Worm (Caenorhabditis elegans) whole organism, L4 larva: Measurements from ENCODE around the gene qns-1.

Experiments used
- D1046.2 ChIP-seq: fragments of 200-800 bp; sonication (Bioruptor generic); IDR thresholded peaks from 2 replicates; pipeline ENCODE4 v1.3.6; 2022; ENCODE audit warnings: missing genetic modification characterization, missing compliant biosample characterization
- F44E2.7 ChIP-seq: fragments of 200-800 bp; sonication (Bioruptor generic); IDR thresholded peaks from 2 replicates; pipeline ENCODE4 v2.1.2; 2022; ENCODE audit warnings: missing genetic modification characterization, missing compliant biosample characterization
- F49E8.2 ChIP-seq: sonication (generic microtip); optimal IDR thresholded peaks from 2 replicates; lab custom pipeline; 2016; ENCODE audit warnings: missing compliant biosample characterization, mild to moderate bottlenecking, missing genetic modification characterization, borderline replicate concordance
- T26A8.4 ChIP-seq: fragments of 200-800 bp; sonication (Bioruptor generic); IDR thresholded peaks from 2 replicates; pipeline ENCODE4 v1.3.6; 2022; ENCODE audit warnings: missing genetic modification characterization, missing compliant biosample characterization
- Y105C5A.15 ChIP-seq: fragments of 200-800 bp; sonication (Bioruptor generic); IDR thresholded peaks from 2 replicates; pipeline ENCODE4 v1.3.6; 2022; ENCODE audit warnings: missing genetic modification characterization, missing compliant biosample characterization
- aha-1 ChIP-seq: fragments of 150-350 bp; peaks from one replicate; lab custom pipeline; 2014; ENCODE audit warnings: missing biosample characterization, missing genetic modification characterization
- attf-4 ChIP-seq: sonication (generic microtip); optimal IDR thresholded peaks from 3 replicates; lab custom pipeline; 2017; ENCODE audit warnings: missing biosample characterization, missing genetic modification characterization
- ceh-44 ChIP-seq: fragments of 200-800 bp; sonication (Bioruptor generic); IDR thresholded peaks from 2 replicates; pipeline ENCODE4 v1.3.6; 2022; ENCODE audit warnings: missing genetic modification reagents, missing genetic modification characterization, missing compliant biosample characterization
- cey-2 ChIP-seq: sonication (generic microtip); optimal IDR thresholded peaks from 3 replicates; lab custom pipeline; 2017; ENCODE audit warnings: missing genetic modification characterization, mild to moderate bottlenecking, missing compliant biosample characterization, antibody characterized with exemption, borderline replicate concordance; ENCODE audit not compliant: insufficient read depth
- ctbp-1 ChIP-seq: fragments of 200-800 bp; sonication (Bioruptor generic); IDR thresholded peaks from 2 replicates; pipeline ENCODE4 v1.3.6; 2022; ENCODE audit warnings: missing genetic modification reagents, missing genetic modification characterization, missing compliant biosample characterization
- daf-8 ChIP-seq: fragments of 200-800 bp; sonication (Bioruptor generic); IDR thresholded peaks from 2 replicates; pipeline ENCODE4 v1.3.6; 2022; ENCODE audit warnings: missing genetic modification characterization, missing compliant biosample characterization
- dmd-6 ChIP-seq: fragments of 200-800 bp; sonication (Bioruptor generic); IDR thresholded peaks from 2 replicates; pipeline ENCODE4 v1.3.6; 2022; ENCODE audit warnings: missing genetic modification reagents, missing genetic modification characterization, missing compliant biosample characterization
- dmd-8 ChIP-seq: fragments of 200-800 bp; sonication (Bioruptor generic); IDR thresholded peaks from 2 replicates; pipeline ENCODE4 v1.3.6; 2022; ENCODE audit warnings: missing genetic modification characterization, missing compliant biosample characterization
- dmd-9 ChIP-seq: fragments of 200-800 bp; sonication (Bioruptor generic); IDR thresholded peaks from 2 replicates; pipeline ENCODE4 v1.3.6; 2022; ENCODE audit warnings: missing genetic modification reagents, missing genetic modification characterization, missing compliant biosample characterization
- dpl-1 ChIP-seq: fragments of 150-350 bp; optimal IDR thresholded peaks from 2 replicates; lab custom pipeline; 2014; ENCODE audit warnings: missing biosample characterization, missing genetic modification reagents, missing genetic modification characterization
- egl-27 ChIP-seq: sonication (generic microtip); optimal IDR thresholded peaks from 3 replicates; lab custom pipeline; 2017; ENCODE audit warnings: missing biosample characterization, missing genetic modification reagents, missing genetic modification characterization
- fkh-10 ChIP-seq: fragments of 150-350 bp; optimal IDR thresholded peaks from 2 replicates; lab custom pipeline; 2014; ENCODE audit warnings: missing biosample characterization, missing genetic modification reagents, missing genetic modification characterization
- hlh-11 ChIP-seq: fragments of 200-800 bp; sonication (Bioruptor generic); optimal IDR thresholded peaks from 2 replicates; lab custom pipeline; 2018; ENCODE audit warnings: mild to moderate bottlenecking, missing genetic modification characterization, missing compliant biosample characterization
- lim-7 ChIP-seq: fragments of 200-800 bp; sonication (Bioruptor generic); IDR thresholded peaks from 2 replicates; pipeline ENCODE4 v1.3.6; 2022; ENCODE audit warnings: missing genetic modification characterization, missing compliant biosample characterization
- lin-13 ChIP-seq: fragments of 150-350 bp; optimal IDR thresholded peaks from 2 replicates; lab custom pipeline; 2014; ENCODE audit warnings: missing biosample characterization, missing genetic modification reagents, missing genetic modification characterization
- lir-3 ChIP-seq: sonication (generic microtip); optimal IDR thresholded peaks from 2 replicates; lab custom pipeline; 2016; ENCODE audit warnings: mild to moderate bottlenecking, missing genetic modification characterization, missing compliant biosample characterization
- madf-5 ChIP-seq, 2 experiments: fragments of 200-800 bp; sonication (Bioruptor generic); IDR thresholded peaks; 2 replicates each; pipeline ENCODE4 v1.3.6; 2022; ENCODE audit warnings: missing compliant biosample characterization in 2 of 2, missing genetic modification characterization in 2 of 2
- madf-9 ChIP-seq: fragments of 200-800 bp; sonication (Bioruptor generic); conservative IDR thresholded peaks from 2 replicates; pipeline ENCODE4 v1.3.6; 2022; ENCODE audit warnings: missing genetic modification reagents, missing genetic modification characterization, missing compliant biosample characterization
- mes-2 ChIP-seq: sonication (generic microtip); optimal IDR thresholded peaks from 2 replicates; lab custom pipeline; 2016; ENCODE audit warnings: missing genotype, mild to moderate bottlenecking, missing genetic modification characterization, missing compliant biosample characterization; ENCODE audit not compliant: poor library complexity, severe bottlenecking
- mxl-2 ChIP-seq: fragments of 200-800 bp; sonication (Bioruptor generic); conservative IDR thresholded peaks from 2 replicates; pipeline ENCODE4 v1.3.6; 2022; ENCODE audit warnings: missing genetic modification reagents, missing genetic modification characterization, missing compliant biosample characterization
- nhr-102 ChIP-seq: sonication (generic microtip); optimal IDR thresholded peaks from 2 replicates; lab custom pipeline; 2016; ENCODE audit warnings: mild to moderate bottlenecking, missing genetic modification characterization, moderate library complexity, missing compliant biosample characterization
- nhr-111 ChIP-seq: fragments of 200-800 bp; sonication (Bioruptor generic); optimal IDR thresholded peaks from 2 replicates; lab custom pipeline; 2018; ENCODE audit warnings: mild to moderate bottlenecking, missing genetic modification characterization, missing compliant biosample characterization
- nhr-25 ChIP-seq: sonication (generic microtip); optimal IDR thresholded peaks from 2 replicates; lab custom pipeline; 2017; ENCODE audit warnings: missing genetic modification characterization, mild to moderate bottlenecking, missing compliant biosample characterization, antibody characterized with exemption, moderate library complexity, borderline replicate concordance; ENCODE audit not compliant: insufficient read depth
- nhr-28 ChIP-seq: fragments of 150-350 bp; optimal IDR thresholded peaks from 2 replicates; lab custom pipeline; 2014; ENCODE audit warnings: missing biosample characterization, missing genetic modification characterization
- nhr-41 ChIP-seq: fragments of 200-800 bp; sonication (Bioruptor generic); IDR thresholded peaks from 2 replicates; pipeline ENCODE4 v1.3.6; 2022; ENCODE audit warnings: missing genetic modification reagents, missing genetic modification characterization, missing compliant biosample characterization
- nhr-48 ChIP-seq: sonication (generic microtip); optimal IDR thresholded peaks from 2 replicates; lab custom pipeline; 2016; ENCODE audit warnings: mild to moderate bottlenecking, missing genetic modification characterization, missing compliant biosample characterization
- nhr-76 ChIP-seq: fragments of 150-350 bp; optimal IDR thresholded peaks from 2 replicates; lab custom pipeline; 2014; ENCODE audit warnings: missing biosample characterization, missing genetic modification characterization
- pqm-1 ChIP-seq: sonication (generic microtip); optimal IDR thresholded peaks from 2 replicates; lab custom pipeline; 2017; ENCODE audit warnings: missing biosample characterization, missing genetic modification characterization
- saeg-2 ChIP-seq: fragments of 200-800 bp; sonication (Bioruptor generic); IDR thresholded peaks from 2 replicates; pipeline ENCODE4 v1.3.6; 2022; ENCODE audit warnings: missing genetic modification reagents, missing genetic modification characterization, missing compliant biosample characterization
- set-16 ChIP-seq: fragments of 200-800 bp; sonication (Bioruptor generic); IDR thresholded peaks from 2 replicates; pipeline ENCODE4 v1.3.6; 2022; ENCODE audit warnings: missing genetic modification reagents, missing genetic modification characterization, missing compliant biosample characterization
- skn-1 ChIP-seq: fragments of 150-350 bp; optimal IDR thresholded peaks from 2 replicates; lab custom pipeline; 2014; ENCODE audit warnings: missing biosample characterization, missing genetic modification characterization
- snpc-1.2 ChIP-seq: fragments of 200-800 bp; sonication (Bioruptor generic); IDR thresholded peaks from 2 replicates; pipeline ENCODE4 v1.3.6; 2022; ENCODE audit warnings: missing genetic modification reagents, missing genetic modification characterization, missing compliant biosample characterization
- spr-3 ChIP-seq: fragments of 200-800 bp; sonication (Bioruptor generic); optimal IDR thresholded peaks from 2 replicates; lab custom pipeline; 2018; ENCODE audit warnings: mild to moderate bottlenecking, missing genetic modification characterization, missing compliant biosample characterization
- tag-97 ChIP-seq: fragments of 200-800 bp; sonication (Bioruptor generic); IDR thresholded peaks from 2 replicates; pipeline ENCODE4 v1.3.6; 2022; ENCODE audit warnings: missing genetic modification characterization, missing compliant biosample characterization
- tra-1 ChIP-seq: fragments of 200-800 bp; sonication (Bioruptor generic); IDR thresholded peaks from 2 replicates; pipeline ENCODE4 v1.3.6; 2022; ENCODE audit warnings: missing genetic modification reagents, missing genetic modification characterization, missing compliant biosample characterization
- unc-130 ChIP-seq: sonication (generic microtip); optimal IDR thresholded peaks from 2 replicates; lab custom pipeline; 2016; ENCODE audit warnings: missing genetic modification reagents, missing genetic modification characterization, missing compliant biosample characterization
- zag-1 ChIP-seq: fragments of 150-350 bp; optimal IDR thresholded peaks from 2 replicates; lab custom pipeline; 2014; ENCODE audit warnings: missing biosample characterization, missing genetic modification characterization
- zfp-2 ChIP-seq: sonication (generic microtip); optimal IDR thresholded peaks from 2 replicates; lab custom pipeline; 2016; ENCODE audit warnings: mild to moderate bottlenecking, missing genetic modification characterization, missing compliant biosample characterization
- zfp-3 ChIP-seq: fragments of 200-800 bp; sonication (Bioruptor generic); conservative IDR thresholded peaks from 2 replicates; pipeline ENCODE4 v1.3.6; 2022; ENCODE audit warnings: missing genetic modification reagents, missing genetic modification characterization, missing compliant biosample characterization
- zip-11 ChIP-seq: fragments of 200-800 bp; sonication (Bioruptor generic); IDR thresholded peaks from 2 replicates; pipeline ENCODE4 v1.3.6; 2022; ENCODE audit warnings: missing genetic modification characterization, missing compliant biosample characterization

Gene qns-1

DNA sequence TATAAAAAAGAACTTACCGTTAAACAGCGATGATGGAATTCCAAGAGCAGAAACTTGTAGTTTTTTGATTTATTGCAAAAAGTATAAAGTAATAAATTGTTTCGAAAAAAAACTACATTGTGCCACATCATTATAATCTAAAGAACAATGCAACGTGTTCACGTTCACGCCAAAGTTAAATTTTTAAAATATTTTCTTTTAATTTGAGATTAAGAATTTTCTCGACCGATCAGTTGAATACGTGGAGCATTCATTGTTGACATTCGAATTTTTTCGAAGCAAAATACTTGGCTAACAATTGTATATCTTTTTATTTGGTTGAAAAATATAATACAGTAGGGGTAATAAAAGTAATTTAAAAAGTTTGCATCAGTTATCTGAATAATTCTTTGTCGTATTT, 11.9 kb upstream of the qns-1 start, which contains the start of gene F01G10.5 (continued):
- TF ChIP-seq cey-2 (tag; lab: Kevin White, UChicago) (no peak), F44E2.7 (GFP tag; lab: Robert Waterston, UW) (no peak), zip-11 (no peak), lir-3 (tag; lab: Kevin White, UChicago) (no peak), dmd-8 (GFP tag; lab: Robert Waterston, UW) (no peak)

DNA sequence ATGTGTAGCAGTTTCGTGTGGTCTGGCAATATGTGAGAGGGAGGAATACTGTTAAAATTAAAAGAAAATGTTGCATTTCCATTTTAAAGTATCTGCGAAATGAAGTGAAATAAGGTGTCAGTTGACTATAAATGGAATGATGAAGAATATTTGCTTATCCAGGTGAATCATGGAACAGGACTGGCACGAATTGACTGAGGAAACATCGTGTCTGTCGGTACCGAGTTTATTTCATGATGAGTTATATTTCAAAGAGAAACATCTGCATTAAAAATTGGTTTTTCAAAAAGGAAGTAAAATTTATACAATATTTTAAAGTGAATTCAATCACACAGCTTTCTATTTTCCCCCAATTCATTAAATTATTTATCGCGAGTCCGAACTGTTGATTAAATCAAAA, 8.4 kb upstream of the qns-1 start, which contains the start of gene F01G10.6:
Gene F01G10.6 (minus strand): TSS at position 101 of the 400 bp plus-strand sequence.
- TF ChIP-seq dpl-1 (GFP tag; lab: Kevin White, UChicago) (no peak), skn-1 (tag; lab: Kevin White, UChicago) (no peak)

DNA sequence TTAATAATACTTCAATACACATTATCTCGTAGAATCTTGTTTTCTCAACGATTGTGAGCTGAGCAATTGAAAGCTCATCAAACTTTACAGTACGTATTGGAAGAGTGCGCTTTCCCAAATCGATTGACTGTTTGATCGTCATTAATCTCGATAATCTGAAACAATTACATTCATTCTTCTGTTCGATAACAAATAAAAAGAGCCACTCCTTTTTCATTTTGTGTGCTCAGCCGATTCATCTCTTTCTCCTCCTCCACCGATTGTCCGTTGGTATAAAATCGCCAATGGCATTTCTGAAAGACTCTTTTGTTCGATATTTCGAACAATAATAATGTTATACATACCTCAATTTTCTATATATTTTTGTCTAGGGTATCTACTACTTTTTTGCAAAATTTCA, 4.6 kb upstream of the qns-1 start, which contains the start of gene nas-12:
Gene nas-12 (plus strand): TSS at position 301 of the 400 bp plus-strand sequence.
- no peak for TF ChIP-seq mxl-2 (GFP tag; lab: Robert Waterston, UW)
- TF ChIP-seq egl-27 = no peak
- TF ChIP-seq T26A8.4 = no peak
- no peak for TF ChIP-seq F49E8.2
- no peak for TF ChIP-seq unc-130 (GFP tag; lab: Kevin White, UChicago)

DNA sequence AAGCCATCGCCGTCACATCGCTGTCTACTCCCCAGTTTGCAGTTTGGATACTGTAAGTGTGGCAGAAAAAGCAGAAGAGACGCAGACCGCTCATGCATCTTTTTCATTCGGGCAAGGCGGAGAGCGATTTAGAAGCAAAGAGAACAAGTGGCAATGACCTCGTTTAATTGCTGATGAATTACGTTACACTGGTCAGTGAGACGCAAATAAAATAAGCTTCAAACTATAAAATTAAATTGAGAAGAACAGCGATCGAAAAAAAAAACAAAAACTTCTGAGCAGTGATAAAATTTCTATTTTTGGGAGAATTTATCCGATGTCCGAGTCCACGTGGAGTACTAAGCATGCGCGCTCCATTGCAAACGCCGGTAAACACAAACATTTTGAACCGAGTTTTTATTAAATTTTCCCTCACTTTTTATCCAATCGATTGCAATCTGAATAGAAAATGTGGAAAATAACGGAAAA, 3.0 kb upstream of the qns-1 start, which contains the start of gene C24F3.2:
Gene C24F3.2 (plus strand): TSS at position 418 of the 468 bp plus-strand sequence.
- TF ChIP-seq daf-8 (GFP tag; lab: Robert Waterston, UW) (no peak), zag-1 (tag; lab: Kevin White, UChicago) (no peak), attf-4 (tag; lab: Kevin White, UChicago) (no peak), cey-2 (tag; lab: Kevin White, UChicago) (no peak), T26A8.4 (no peak), nhr-48 (tag; lab: Kevin White, UChicago) (no peak), nhr-76 (tag; lab: Kevin White, UChicago) (no peak), pqm-1 (tag; lab: Kevin White, UChicago) (no peak), madf-5 (GFP tag; IDR thresholded peaks at IDR 0.05; lab: Robert Waterston, UW) (no peak), F44E2.7 (GFP tag; lab: Robert Waterston, UW) (no peak), madf-9 (GFP tag; lab: Robert Waterston, UW) (no peak), lin-13 (GFP tag; lab: Kevin White, UChicago) (no peak), zfp-3 (no peak), D1046.2 (GFP tag; lab: Robert Waterston, UW) (no peak), F49E8.2 (no peak), ceh-44 (GFP tag; lab: Robert Waterston, UW) (no peak), skn-1 (tag; lab: Kevin White, UChicago) (no peak), spr-3 (GFP tag; lab: Kevin White, UChicago) (no peak), nhr-41 (no peak), aha-1 (tag; lab: Kevin White, UChicago) (peak; percentile 95), dmd-9 (GFP tag; lab: Robert Waterston, UW) (no peak), nhr-25 (tag; lab: Kevin White, UChicago) (peak; percentile 58), hlh-11 (tag; lab: Kevin White, UChicago) (peak; percentile 81), nhr-111 (no peak), zfp-2 (tag; lab: Kevin White, UChicago) (no peak), tag-97 (no peak), egl-27 (no peak), nhr-28 (peak; percentile 57), lim-7 (GFP tag; lab: Robert Waterston, UW) (no peak), dmd-6 (GFP tag; lab: Robert Waterston, UW) (peak; percentile 48; the same call in 1 of the 2 replicates), snpc-1.2 (no peak), Y105C5A.15 (GFP tag; lab: Robert Waterston, UW) (no peak), tra-1 (no peak), mes-2 (tag; lab: Kevin White, UChicago) (peak; percentile 57), nhr-102 (tag; lab: Kevin White, UChicago) (no peak), fkh-10 (GFP tag; lab: Kevin White, UChicago) (no peak), ctbp-1 (GFP tag; lab: Robert Waterston, UW) (no peak), saeg-2 (GFP tag; lab: Robert Waterston, UW) (no peak), set-16 (GFP tag; lab: Robert Waterston, UW) (no peak)
